Worm (Caenorhabditis elegans): Measurements from ENCODE around the gene pot-1.

Gene pot-1

DNA sequence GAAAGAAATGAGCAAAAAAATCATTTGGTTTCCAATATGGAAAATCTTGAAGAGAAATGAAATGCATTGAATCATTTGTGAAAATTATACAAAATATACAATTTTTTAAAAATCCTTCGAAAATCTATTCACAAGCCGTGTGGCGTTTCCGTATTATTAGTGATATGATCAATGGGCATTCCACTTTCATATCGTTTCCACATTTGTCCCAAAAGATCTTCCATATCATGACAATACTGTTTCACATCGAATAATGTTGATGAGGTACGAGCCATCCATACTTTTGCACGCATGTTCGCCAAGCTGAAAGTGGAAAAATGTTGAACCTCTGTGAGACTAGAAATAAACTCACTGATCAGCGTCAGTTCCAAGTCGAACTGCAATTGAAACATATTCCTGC, 12.9 kb upstream of the pot-1 start:
- no peak for TF ChIP-seq sptf-1 (tag; optimal IDR thresholded peaks at IDR 0.05)
- no peak for TF ChIP-seq elt-3 (tag; optimal IDR thresholded peaks at IDR 0.05)
- TF ChIP-seq blmp-1 (tag; optimal IDR thresholded peaks at IDR 0.05) = no peak
- TF ChIP-seq unc-62 (GFP tag; optimal IDR thresholded peaks at IDR 0.05) = no peak
- no peak for TF ChIP-seq bed-3 (GFP tag; optimal IDR thresholded peaks at IDR 0.05)
- TF ChIP-seq ztf-11 (tag; optimal IDR thresholded peaks at IDR 0.05) = no peak
- no peak for TF ChIP-seq ces-1 (GFP tag; optimal IDR thresholded peaks at IDR 0.05)
- TF ChIP-seq tbx-8 (GFP tag; optimal IDR thresholded peaks at IDR 0.05) = no peak
- no peak for TF ChIP-seq nhr-237 (tag; optimal IDR thresholded peaks at IDR 0.05)
- TF ChIP-seq ham-2 (GFP tag; optimal IDR thresholded peaks at IDR 0.05) = no peak
- no peak for TF ChIP-seq pha-4 (tag; optimal IDR thresholded peaks at IDR 0.05)
- no peak for TF ChIP-seq unc-120 (tag; optimal IDR thresholded peaks at IDR 0.05; ENCODE audit: poor library complexity, severe bottlenecking)

- TF ChIP-seq drap-1 (GFP tag; optimal IDR thresholded peaks at IDR 0.05) = no peak
- peak; percentile 72 for TF ChIP-seq ces-1 (GFP tag; optimal IDR thresholded peaks at IDR 0.05)
- TF ChIP-seq lsy-2 (tag; optimal IDR thresholded peaks at IDR 0.05) = no peak
Measured at ce11 chrIII:7144749-7145148, 11.3 kb upstream of the pot-1 start, which contains the start of gene glr-2. Gene glr-2, minus strand, starts transcription at chrIII:7144959.

DNA sequence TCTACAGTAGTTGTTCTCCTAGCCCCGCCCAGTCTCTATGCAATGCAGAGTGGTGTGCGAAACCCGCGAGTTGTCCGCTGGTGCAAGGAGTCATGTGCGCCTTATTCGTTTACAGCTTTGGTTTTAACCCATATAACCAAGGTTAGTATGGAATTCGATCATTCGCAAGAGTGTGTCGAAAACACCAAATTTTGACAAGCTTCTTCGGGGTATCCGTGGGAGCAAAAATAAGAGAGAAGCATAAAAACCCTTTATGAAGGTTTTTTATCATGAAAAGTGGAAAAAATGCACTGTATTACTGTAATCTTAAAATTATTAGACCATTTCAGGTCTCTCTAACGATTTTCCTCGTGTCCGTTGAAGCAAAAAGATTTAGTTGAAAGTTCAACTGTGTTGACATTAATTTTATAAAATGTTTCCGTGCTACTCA, 8.7 kb upstream of the pot-1 start:
- TF ChIP-seq ces-1 (GFP tag; optimal IDR thresholded peaks at IDR 0.05) (peak; percentile 5), drap-1 (GFP tag; optimal IDR thresholded peaks at IDR 0.05) (no peak)

DNA sequence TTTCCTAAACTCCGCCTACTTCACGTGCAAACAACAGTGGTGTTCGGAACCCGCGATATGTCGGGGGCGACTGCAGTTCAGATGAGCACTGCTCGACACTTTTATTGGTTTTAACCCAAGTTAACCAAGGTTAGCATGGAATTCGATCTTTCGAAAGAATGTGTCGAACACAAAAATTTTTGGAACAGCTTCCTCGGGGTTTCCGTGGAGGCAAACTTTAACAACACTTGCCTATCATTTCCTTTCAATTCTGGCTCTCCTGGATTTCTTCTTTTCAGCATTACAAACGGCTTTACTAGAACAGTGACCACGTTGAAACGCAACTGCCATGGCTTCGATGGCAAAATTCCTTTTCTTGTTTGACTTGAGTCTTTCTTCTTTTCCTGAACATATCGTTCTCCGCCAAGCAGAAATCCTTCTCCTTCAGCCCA, 7.8 kb upstream of the pot-1 start:
- TF ChIP-seq nhr-2 (tag; optimal IDR thresholded peaks at IDR 0.05) = no peak
- no peak for TF ChIP-seq flh-1 (GFP tag; optimal IDR thresholded peaks at IDR 0.05)
- TF ChIP-seq hlh-1 (tag; optimal IDR thresholded peaks at IDR 0.05) = peak; percentile 19
- no peak for TF ChIP-seq mep-1 (tag; optimal IDR thresholded peaks at IDR 0.05)

- no peak for TF ChIP-seq blmp-1 (tag; optimal IDR thresholded peaks at IDR 0.05)
- peak; percentile 74 for TF ChIP-seq ceh-83 (GFP tag; optimal IDR thresholded peaks at IDR 0.05)
Measured at ce11 chrIII:7140228-7140710, 6.8 kb upstream of the pot-1 start.

- TF ChIP-seq ceh-43 (GFP tag; optimal IDR thresholded peaks at IDR 0.05) = no peak
- TF ChIP-seq hlh-1 (tag; optimal IDR thresholded peaks at IDR 0.05) = no peak
- no peak for TF ChIP-seq sptf-1 (tag; optimal IDR thresholded peaks at IDR 0.05)
- no peak for TF ChIP-seq nhr-2 (tag; optimal IDR thresholded peaks at IDR 0.05)
- no peak for TF ChIP-seq ces-1 (GFP tag; optimal IDR thresholded peaks at IDR 0.05)
- TF ChIP-seq mab-5 (tag; optimal IDR thresholded peaks at IDR 0.05) = no peak
- no peak for TF ChIP-seq mls-2 (tag; optimal IDR thresholded peaks at IDR 0.05)
- no peak for TF ChIP-seq mep-1 (tag; optimal IDR thresholded peaks at IDR 0.05)
- TF ChIP-seq sem-2 (GFP tag; optimal IDR thresholded peaks at IDR 0.05) = no peak
- no peak for TF ChIP-seq ham-2 (GFP tag; optimal IDR thresholded peaks at IDR 0.05)
- TF ChIP-seq lin-13 (tag; optimal IDR thresholded peaks at IDR 0.05) = no peak
- TF ChIP-seq bed-3 (GFP tag; optimal IDR thresholded peaks at IDR 0.05) = no peak
- TF ChIP-seq ztf-11 (tag; optimal IDR thresholded peaks at IDR 0.05) = no peak
- no peak for TF ChIP-seq flh-1 (GFP tag; optimal IDR thresholded peaks at IDR 0.05)
- no peak for TF ChIP-seq tbx-8 (GFP tag; optimal IDR thresholded peaks at IDR 0.05)
- TF ChIP-seq drap-1 (GFP tag; optimal IDR thresholded peaks at IDR 0.05) = no peak
- TF ChIP-seq nhr-28 (tag; optimal IDR thresholded peaks at IDR 0.05) = no peak
- TF ChIP-seq nhr-237 (tag; optimal IDR thresholded peaks at IDR 0.05) = no peak
- no peak for TF ChIP-seq lin-32 (GFP tag; optimal IDR thresholded peaks at IDR 0.05)
Measured at ce11 chrIII:7138178-7138577, 4.7 kb upstream of the pot-1 start, which contains the start of gene B0280.11. Gene B0280.11, minus strand, starts transcription at chrIII:7138278.

ce11 chrIII:7136015-7136414, 2.5 kb upstream of the pot-1 start, which contains the start of gene B0280.17:
Gene B0280.17, minus strand, starts transcription at chrIII:7136115.
- TF ChIP-seq sem-2 (GFP tag; optimal IDR thresholded peaks at IDR 0.05) (no peak), ces-1 (GFP tag; optimal IDR thresholded peaks at IDR 0.05) (no peak), ztf-11 (tag; optimal IDR thresholded peaks at IDR 0.05) (no peak), tbx-8 (GFP tag; optimal IDR thresholded peaks at IDR 0.05) (no peak), elt-3 (tag; optimal IDR thresholded peaks at IDR 0.05) (no peak), nhr-237 (tag; optimal IDR thresholded peaks at IDR 0.05) (no peak), nhr-28 (tag; optimal IDR thresholded peaks at IDR 0.05) (no peak), flh-1 (GFP tag; optimal IDR thresholded peaks at IDR 0.05) (no peak), pha-4 (tag; optimal IDR thresholded peaks at IDR 0.05) (no peak), nhr-76 (tag; optimal IDR thresholded peaks at IDR 0.05) (no peak), ceh-39 (tag; optimal IDR thresholded peaks at IDR 0.05) (no peak), blmp-1 (tag; optimal IDR thresholded peaks at IDR 0.05) (no peak), bed-3 (GFP tag; optimal IDR thresholded peaks at IDR 0.05) (no peak), elt-1 (tag; optimal IDR thresholded peaks at IDR 0.05; ENCODE audit: borderline replicate concordance, insufficient read depth) (no peak), lin-32 (GFP tag; optimal IDR thresholded peaks at IDR 0.05) (no peak), nhr-2 (tag; optimal IDR thresholded peaks at IDR 0.05) (no peak), sptf-1 (tag; optimal IDR thresholded peaks at IDR 0.05) (no peak), mep-1 (tag; optimal IDR thresholded peaks at IDR 0.05) (no peak)

All from whole organism, mixed stage, embryonic.